Worm (Caenorhabditis elegans) whole organism, midembryonic: Measurements from ENCODE around the gene mcd-1.

Experiments
- T22C8.4 ChIP-seq: fragments of 200-800 bp; sonication (Bioruptor generic); IDR thresholded peaks from 2 replicates; pipeline ENCODE4 v1.3.6; 2022; ENCODE audit warnings: missing genetic modification characterization, missing compliant biosample characterization
- cog-1 ChIP-seq: sonication (generic microtip); optimal IDR thresholded peaks from 2 replicates; lab custom pipeline; 2016; ENCODE audit warnings: missing genetic modification characterization, missing compliant biosample characterization
- flt-1 ChIP-seq: fragments of 200-800 bp; sonication (Bioruptor generic); IDR thresholded peaks from 2 replicates; pipeline ENCODE4 v1.3.6; 2022; ENCODE audit warnings: missing genetic modification characterization, missing compliant biosample characterization
- klf-2 ChIP-seq: fragments of 200-800 bp; sonication (Bioruptor generic); conservative IDR thresholded peaks from 2 replicates; pipeline ENCODE4 v1.3.6; 2022; ENCODE audit warnings: missing genetic modification reagents, missing genetic modification characterization, missing compliant biosample characterization
- med-1 ChIP-seq: sonication (generic microtip); optimal IDR thresholded peaks from 2 replicates; lab custom pipeline; 2017; ENCODE audit warnings: missing genetic modification characterization, mild to moderate bottlenecking, missing compliant biosample characterization, antibody characterized with exemption, missing genetic modification reagents; ENCODE audit not compliant: insufficient read depth
- ref-1 ChIP-seq: fragments of 200-800 bp; sonication (Bioruptor generic); conservative IDR thresholded peaks from 2 replicates; pipeline ENCODE4 v1.3.6; 2022; ENCODE audit warnings: missing genetic modification reagents, missing genetic modification characterization, missing compliant biosample characterization
- tab-1 ChIP-seq: fragments of 200-800 bp; sonication (Bioruptor generic); IDR thresholded peaks from 2 replicates; pipeline ENCODE4 v1.3.6; 2022; ENCODE audit warnings: missing genetic modification characterization, missing compliant biosample characterization
- ztf-23 ChIP-seq: fragments of 200-800 bp; sonication (Bioruptor generic); IDR thresholded peaks from 2 replicates; pipeline ENCODE4 v1.3.6; 2022; ENCODE audit warnings: missing genetic modification reagents, missing genetic modification characterization, missing compliant biosample characterization

- TF ChIP-seq med-1 (GFP tag; lab: Kevin White, UChicago) (no peak), ref-1 (no peak), klf-2 (GFP tag; lab: Robert Waterston, UW) (no peak), flt-1 (GFP tag; lab: Robert Waterston, UW) (no peak), ztf-23 (GFP tag; lab: Robert Waterston, UW) (no peak), cog-1 (tag; lab: Kevin White, UChicago) (no peak), tab-1 (no peak), T22C8.4 (GFP tag; lab: Robert Waterston, UW) (no peak)
Observed at ce11 chrII:13896279-13896774, 8.0 kb downstream of the mcd-1 start.
